Fruit fly (Drosophila melanogaster): ENCODE results near the gene Caf1-180.

- TF ChIP-seq CTCF (optimal IDR thresholded peaks at IDR 0.05) (peak; percentile 38 to 40), CG8478 (optimal IDR thresholded peaks at IDR 0.05) (no peak)
Measured at dm6 chrX:8624867-8625266, 18.8 kb upstream of the Caf1-180 start.

Measured in S2 (cell line).